Worm (Caenorhabditis elegans): ENCODE data around the gene acr-20.

The acr-20 gene

ce11 chrII:14383644-14384043 lies 5.9 kb upstream of the acr-20 start, which contains the start of gene mes-2 (continued):
- TF ChIP-seq lin-35 (GFP tag; optimal IDR thresholded peaks at IDR 0.05), result peak; percentile 98 to 99
- TF ChIP-seq unc-86 (tag; optimal IDR thresholded peaks at IDR 0.05), result peak; percentile 76
- TF ChIP-seq sox-4 (tag; optimal IDR thresholded peaks at IDR 0.05), result no peak
- TF ChIP-seq nhr-237 (tag; optimal IDR thresholded peaks at IDR 0.05), result peak; percentile 21
- peak; percentile 77 for TF ChIP-seq snpc-4 (tag; optimal IDR thresholded peaks at IDR 0.05)
- TF ChIP-seq swsn-7 (tag; optimal IDR thresholded peaks at IDR 0.05), result peak; percentile 80
- TF ChIP-seq ces-1 (GFP tag; optimal IDR thresholded peaks at IDR 0.05), result no peak
- TF ChIP-seq nhr-47 (tag; optimal IDR thresholded peaks at IDR 0.05), result peak; percentile 92
- no peak for TF ChIP-seq tlp-1 (tag; optimal IDR thresholded peaks at IDR 0.05)
- TF ChIP-seq dpl-1 (GFP tag; optimal IDR thresholded peaks at IDR 0.05), result peak; percentile 98 to 99 (median 99)
- peak; percentile 88 for TF ChIP-seq dsc-1 (tag; optimal IDR thresholded peaks at IDR 0.05)
- peak; percentile 6 for TF ChIP-seq lir-3 (tag; optimal IDR thresholded peaks at IDR 0.05; ENCODE audit: poor library complexity)
- TF ChIP-seq xbp-1 (tag; optimal IDR thresholded peaks at IDR 0.05), result peak; percentile 82
- TF ChIP-seq ceh-63 (GFP tag; optimal IDR thresholded peaks at IDR 0.05), result no peak
- TF ChIP-seq mep-1 (tag; optimal IDR thresholded peaks at IDR 0.05), result peak; percentile 86
- TF ChIP-seq blmp-1 (tag; optimal IDR thresholded peaks at IDR 0.05), result no peak
- no peak for TF ChIP-seq sup-37 (GFP tag; optimal IDR thresholded peaks at IDR 0.05)
- TF ChIP-seq unc-30 (tag; optimal IDR thresholded peaks at IDR 0.05), result no peak
- TF ChIP-seq nhr-76 (tag; optimal IDR thresholded peaks at IDR 0.05), result no peak
- TF ChIP-seq aha-1 (tag; optimal IDR thresholded peaks at IDR 0.05), result no peak
- TF ChIP-seq nhr-28 (tag; optimal IDR thresholded peaks at IDR 0.05), result no peak
- TF ChIP-seq ceh-82 (tag; optimal IDR thresholded peaks at IDR 0.05), result peak; percentile 80 to 92 (median 89)
- TF ChIP-seq zag-1 (tag; optimal IDR thresholded peaks at IDR 0.05), result peak; percentile 41
- TF ChIP-seq alr-1 (tag; optimal IDR thresholded peaks at IDR 0.05; ENCODE audit: borderline replicate concordance), result no peak
- TF ChIP-seq nhr-19 (GFP tag; conservative IDR thresholded peaks at IDR 0.05), result peak; percentile 84
- peak; percentile 26 for TF ChIP-seq C04F5.9 (tag; optimal IDR thresholded peaks at IDR 0.05)
- TF ChIP-seq lin-14 (GFP tag; optimal IDR thresholded peaks at IDR 0.05), result no peak
- TF ChIP-seq unc-62 (GFP tag; optimal IDR thresholded peaks at IDR 0.05), result no peak
- TF ChIP-seq efl-3 (GFP tag; optimal IDR thresholded peaks at IDR 0.05), result no peak
- peak; percentile 24 for TF ChIP-seq ceh-90 (tag; optimal IDR thresholded peaks at IDR 0.05)
- peak; percentile 40 for TF ChIP-seq hpl-2 (GFP tag; optimal IDR thresholded peaks at IDR 0.05)
- peak; percentile 43 for TF ChIP-seq egl-13 (tag; optimal IDR thresholded peaks at IDR 0.05)
- peak; percentile 86 for TF ChIP-seq nhr-90 (tag; optimal IDR thresholded peaks at IDR 0.05; ENCODE audit: poor library complexity)
- TF ChIP-seq F16B12.6 (tag; optimal IDR thresholded peaks at IDR 0.05), result peak; percentile 70
- no peak for TF ChIP-seq C34B4.2 (tag; optimal IDR thresholded peaks at IDR 0.05)
- TF ChIP-seq unc-98 (GFP tag; IDR thresholded peaks at IDR 0.05), result no peak
- no peak for TF ChIP-seq hlh-4 (tag; optimal IDR thresholded peaks at IDR 0.05)
- no peak for TF ChIP-seq ztf-11 (tag; optimal IDR thresholded peaks at IDR 0.05)
- peak; percentile 38 for TF ChIP-seq ceh-8 (GFP tag; optimal IDR thresholded peaks at IDR 0.05)
- peak; percentile 83 for TF ChIP-seq nhr-85 (tag)
- peak; percentile 79 for TF ChIP-seq fos-1 (tag; optimal IDR thresholded peaks at IDR 0.05)
- TF ChIP-seq jun-1 (tag; optimal IDR thresholded peaks at IDR 0.05), result peak; percentile 66
- TF ChIP-seq mef-2 (tag; optimal IDR thresholded peaks at IDR 0.05), result no peak
- peak; percentile 81 for TF ChIP-seq aly-2 (tag; optimal IDR thresholded peaks at IDR 0.05)
- TF ChIP-seq pqm-1 (tag; optimal IDR thresholded peaks at IDR 0.05), result no peak
- TF ChIP-seq skn-1 (tag; optimal IDR thresholded peaks at IDR 0.05), result peak; percentile 72
- peak; percentile 90 to 93 for TF ChIP-seq lsy-2 (tag; optimal IDR thresholded peaks at IDR 0.05)
